Fruit fly (Drosophila melanogaster): ENCODE measurements around the gene CG3857.
A peak's percentile ranks its signal among the peaks of the same experiment; 100 is the strongest.

Gene CG3857

dm6 chrX:1889926-1890325 is 49.9 kb downstream of the CG3857 start, which contains the start of the genes trr and mRpL16 (continued):
- no peak for TF ChIP-seq CG30431 (GFP tag; optimal IDR thresholded peaks at IDR 0.05)
- TF ChIP-seq prd (optimal IDR thresholded peaks at IDR 0.05): no peak
- TF ChIP-seq prd (GFP tag; IDR thresholded peaks at IDR 0.05): peak; percentile 58; the same call in 2 of the 3 replicates
- TF ChIP-seq CG7745 (tag; optimal IDR thresholded peaks at IDR 0.05): no peak
- peak; percentile 24 for TF ChIP-seq CG12155 (GFP tag; optimal IDR thresholded peaks at IDR 0.05)
- no peak for TF ChIP-seq Blimp-1 (GFP tag; optimal IDR thresholded peaks at IDR 0.05)
- TF ChIP-seq az2 (GFP tag; optimal IDR thresholded peaks at IDR 0.05): no peak
- TF ChIP-seq Bteb2 (GFP tag; optimal IDR thresholded peaks at IDR 0.05): no peak
- TF ChIP-seq yki (optimal IDR thresholded peaks at IDR 0.05): no peak
- TF ChIP-seq Ets65A (GFP tag): peak; percentile 86
- no peak for TF ChIP-seq lov (optimal IDR thresholded peaks at IDR 0.05)
- no peak for TF ChIP-seq lov (GFP tag; IDR thresholded peaks at IDR 0.05)
- no peak for TF ChIP-seq CG12071 (GFP tag; optimal IDR thresholded peaks at IDR 0.05)
- TF ChIP-seq Hr51 (GFP tag; optimal IDR thresholded peaks at IDR 0.05): peak in 1 of 2 experiments; percentile 13
- no peak for TF ChIP-seq wek (GFP tag; optimal IDR thresholded peaks at IDR 0.05)
- TF ChIP-seq Dref (GFP tag; IDR thresholded peaks at IDR 0.05): peak; percentile 75
- peak; percentile 93 for TF ChIP-seq Med (GFP tag)
- TF ChIP-seq E2f2 (GFP tag; IDR thresholded peaks at IDR 0.05): peak; percentile 40; the same call in 1 of the 2 replicates
- peak; percentile 27 for TF ChIP-seq Side (GFP tag; optimal IDR thresholded peaks at IDR 0.05)
- peak; percentile 60 for TF ChIP-seq stwl (tag; optimal IDR thresholded peaks at IDR 0.05)
- peak; percentile 72 for TF ChIP-seq CG12391 (tag; optimal IDR thresholded peaks at IDR 0.05)
- no peak for TF ChIP-seq sd (tag; optimal IDR thresholded peaks at IDR 0.05)
- TF ChIP-seq CG15514 (GFP tag; optimal IDR thresholded peaks at IDR 0.05): peak; percentile 64
- peak; percentile 31 for TF ChIP-seq dmrt11E (tag; optimal IDR thresholded peaks at IDR 0.05)

All from whole organism, embryonic.